Fruit fly (Drosophila melanogaster) whole organism, prepupa: Measurements from ENCODE around the gene CG31029.
A peak's percentile ranks its signal among the peaks of the same experiment; 100 is the strongest.

ENCODE experiments used
- Blimp-1 ChIP-seq: fragments of 200-800 bp; sonication (Bioruptor generic); optimal IDR thresholded peaks from 3 replicates; lab custom pipeline; 2017; ENCODE audit warnings: missing biosample characterization, missing genetic modification characterization, mild to moderate bottlenecking, moderate library complexity, missing genetic modification reagents
- CG11294 ChIP-seq: fragments of 200-800 bp; sonication (Bioruptor generic); IDR thresholded peaks from 2 replicates; pipeline ENCODE4 v1.3.6; 2022; ENCODE audit warnings: missing biosample characterization, missing genetic modification characterization
- CG11902 ChIP-seq: fragments of 200-800 bp; sonication (Bioruptor generic); optimal IDR thresholded peaks from 3 replicates; lab custom pipeline; 2016; ENCODE audit warnings: missing biosample characterization, missing genetic modification characterization
- CG15336 ChIP-seq: fragments of 200-800 bp; sonication (Bioruptor generic); IDR thresholded peaks from 2 replicates; pipeline ENCODE4 v1.3.6; 2022; ENCODE audit warnings: missing biosample characterization, missing genetic modification characterization
- CG16779 ChIP-seq: fragments of 200-800 bp; sonication (Bioruptor generic); optimal IDR thresholded peaks from 3 replicates; lab custom pipeline; 2017; ENCODE audit warnings: missing biosample characterization, mild to moderate bottlenecking, missing genetic modification characterization
- CG3032 ChIP-seq: fragments of 200-800 bp; optimal IDR thresholded peaks from 2 replicates; lab custom pipeline; 2019; ENCODE audit warnings: missing biosample characterization, mild to moderate bottlenecking, missing genetic modification characterization, moderate library complexity
- CG3919 ChIP-seq: fragments of 200-800 bp; sonication (Bioruptor generic); optimal IDR thresholded peaks from 3 replicates; lab custom pipeline; 2016; ENCODE audit warnings: missing biosample characterization, missing genetic modification characterization
- CG6163 ChIP-seq: fragments of 200-800 bp; sonication (Bioruptor generic); IDR thresholded peaks from 3 replicates; pipeline ENCODE4 v1.3.6; 2022; ENCODE audit warnings: missing biosample characterization, missing genetic modification characterization
- CG6276 ChIP-seq: fragments of 200-800 bp; sonication (Bioruptor generic); optimal IDR thresholded peaks from 2 replicates; lab custom pipeline; 2017; ENCODE audit warnings: missing biosample characterization, mild to moderate bottlenecking, missing genetic modification characterization
- CG6808 ChIP-seq: fragments of 200-800 bp; sonication (Bioruptor generic); optimal IDR thresholded peaks from 3 replicates; lab custom pipeline; 2017; ENCODE audit warnings: missing biosample characterization, missing genetic modification characterization, mild to moderate bottlenecking, moderate library complexity, missing genetic modification reagents
- CG6854 ChIP-seq: fragments of 200-800 bp; sonication (Bioruptor generic); optimal IDR thresholded peaks from 2 replicates; lab custom pipeline; 2017; ENCODE audit warnings: missing biosample characterization, mild to moderate bottlenecking, missing genetic modification characterization
- CG8119 ChIP-seq: fragments of 200-800 bp; sonication (Bioruptor generic); IDR thresholded peaks from 3 replicates; pipeline ENCODE4 v1.3.6; 2022; ENCODE audit warnings: missing biosample characterization, missing genetic modification characterization
- CG8319 ChIP-seq: fragments of 200-800 bp; sonication (Bioruptor generic); optimal IDR thresholded peaks from 3 replicates; lab custom pipeline; 2016; ENCODE audit warnings: missing biosample characterization, missing genetic modification characterization
- CG8632 ChIP-seq: fragments of 200-800 bp; sonication (Bioruptor generic); optimal IDR thresholded peaks from 3 replicates; lab custom pipeline; 2016; ENCODE audit warnings: missing biosample characterization, missing genetic modification characterization
- Eip78C ChIP-seq: fragments of 200-800 bp; sonication (Bioruptor generic); peaks from one replicate; lab custom pipeline; 2016; ENCODE audit warnings: missing biosample characterization, missing genetic modification characterization
- Ets21C ChIP-seq: fragments of 200-800 bp; sonication (Bioruptor generic); optimal IDR thresholded peaks from 3 replicates; lab custom pipeline; 2016; ENCODE audit warnings: missing biosample characterization, missing genetic modification characterization
- Ets96B ChIP-seq: fragments of 200-800 bp; optimal IDR thresholded peaks from 2 replicates; lab custom pipeline; 2019; ENCODE audit warnings: missing biosample characterization, mild to moderate bottlenecking, missing genetic modification characterization, moderate library complexity
- Hr38 ChIP-seq: sonication (Bioruptor generic); optimal IDR thresholded peaks from 2 replicates; lab custom pipeline; 2016; ENCODE audit warnings: missing biosample characterization, missing genetic modification characterization
- Hr39 ChIP-seq: fragments of 200-800 bp; sonication (Bioruptor generic); optimal IDR thresholded peaks from 2 replicates; lab custom pipeline; 2016; ENCODE audit warnings: missing biosample characterization, missing genetic modification characterization
- Hr4 ChIP-seq: fragments of 200-800 bp; sonication (Bioruptor generic); optimal IDR thresholded peaks from 3 replicates; lab custom pipeline; 2016; ENCODE audit warnings: missing biosample characterization, missing genetic modification characterization
- Met ChIP-seq: fragments of 200-800 bp; sonication (Bioruptor generic); optimal IDR thresholded peaks from 3 replicates; lab custom pipeline; 2016; ENCODE audit warnings: missing biosample characterization, missing genetic modification characterization
- Sox14 ChIP-seq: fragments of 200-800 bp; sonication (Bioruptor generic); optimal IDR thresholded peaks from 3 replicates; lab custom pipeline; 2016; ENCODE audit warnings: missing biosample characterization, missing genetic modification characterization
- cyc ChIP-seq: fragments of 200-800 bp; sonication (Bioruptor generic); optimal IDR thresholded peaks from 3 replicates; lab custom pipeline; 2016; ENCODE audit warnings: missing biosample characterization, missing genetic modification characterization
- dsx ChIP-seq: fragments of 200-800 bp; optimal IDR thresholded peaks from 3 replicates; lab custom pipeline; 2019; ENCODE audit warnings: missing biosample characterization, mild to moderate bottlenecking, missing genetic modification characterization, moderate library complexity; ENCODE audit not compliant: poor library complexity, severe bottlenecking
- eg ChIP-seq: fragments of 200-800 bp; sonication (Bioruptor generic); IDR thresholded peaks from 3 replicates; pipeline ENCODE4 v1.3.6; 2022; ENCODE audit warnings: missing biosample characterization, missing genetic modification characterization
- esn ChIP-seq: fragments of 200-800 bp; sonication (Bioruptor generic); optimal IDR thresholded peaks from 2 replicates; lab custom pipeline; 2016; ENCODE audit warnings: missing biosample characterization, mild to moderate bottlenecking, missing genetic modification characterization, moderate library complexity
- fd85E ChIP-seq: fragments of 200-800 bp; sonication (Bioruptor generic); optimal IDR thresholded peaks from 3 replicates; lab custom pipeline; 2016; ENCODE audit warnings: missing biosample characterization, missing genetic modification characterization
- fkh ChIP-seq: fragments of 200-800 bp; sonication (Bioruptor generic); optimal IDR thresholded peaks from 3 replicates; lab custom pipeline; 2017; ENCODE audit warnings: missing biosample characterization, mild to moderate bottlenecking, missing genetic modification characterization, moderate library complexity
- lz ChIP-seq: fragments of 200-800 bp; sonication (Bioruptor generic); optimal IDR thresholded peaks from 3 replicates; lab custom pipeline; 2016; ENCODE audit warnings: missing biosample characterization, missing genetic modification characterization
- pdm3 ChIP-seq: fragments of 200-800 bp; sonication (Bioruptor generic); optimal IDR thresholded peaks from 3 replicates; lab custom pipeline; 2016; ENCODE audit warnings: missing biosample characterization, missing genetic modification characterization
- spab ChIP-seq: fragments of 200-800 bp; sonication (Bioruptor generic); optimal IDR thresholded peaks from 2 replicates; lab custom pipeline; 2017; ENCODE audit warnings: missing biosample characterization, mild to moderate bottlenecking, missing genetic modification characterization, missing genetic modification reagents
- ss ChIP-seq, 2 experiments: fragments of 200-800 bp; sonication (Bioruptor generic); optimal IDR thresholded peaks; 2 replicates in 1 of 2; 3 replicates in 1 of 2; lab custom pipeline; 2017 to 2018; ENCODE audit warnings: mild to moderate bottlenecking in 2 of 2, missing biosample characterization in 2 of 2, missing genetic modification characterization in 2 of 2, moderate library complexity in 1 of 2
- svp ChIP-seq: fragments of 200-800 bp; sonication (Bioruptor generic); peaks from one replicate; lab custom pipeline; 2016; ENCODE audit warnings: missing biosample characterization, missing genetic modification characterization
- topi ChIP-seq: fragments of 200-800 bp; sonication (Bioruptor generic); optimal IDR thresholded peaks from 3 replicates; lab custom pipeline; 2016; ENCODE audit warnings: missing biosample characterization, missing genetic modification characterization
- vri ChIP-seq: fragments of 200-800 bp; sonication (Bioruptor generic); optimal IDR thresholded peaks from 3 replicates; lab custom pipeline; 2016; ENCODE audit warnings: missing biosample characterization, mild to moderate bottlenecking, missing genetic modification characterization

Gene CG31029

DNA sequence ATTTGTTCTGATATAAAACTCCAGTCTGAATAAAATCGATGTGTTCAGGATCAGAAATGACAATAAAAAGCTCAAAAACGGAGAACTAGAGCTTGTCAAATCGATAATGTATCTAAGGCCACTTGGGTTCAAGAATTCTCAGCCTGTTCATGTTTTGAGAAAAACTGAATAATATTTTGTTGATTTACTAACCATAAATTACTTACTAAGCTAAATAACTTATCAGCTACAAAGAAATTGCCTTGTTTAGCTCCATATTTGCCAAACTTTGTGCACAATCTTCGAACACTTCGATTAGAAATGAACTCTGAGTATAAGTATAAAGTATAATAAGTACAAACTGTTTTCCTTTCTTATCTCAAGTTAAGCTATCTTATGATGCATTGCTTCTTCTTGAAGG, at the start of gene CG31029:
Gene CG31029, minus strand, starts transcription at position 101 of the 400 bp plus-strand sequence.
- TF ChIP-seq CG8632 (no peak), svp (peak; percentile 15), Ets96B (tag; lab: Kevin White, UChicago) (no peak), CG16779 (tag; lab: Kevin White, UChicago) (no peak), Sox14 (GFP tag; lab: Kevin White, UChicago) (no peak), CG3032 (tag; lab: Kevin White, UChicago) (no peak), fkh (GFP tag; lab: Kevin White, UChicago) (no peak)

dm6 chr3R:30179934-30180333, 47.7 kb upstream of the CG31029 start, which contains the start of gene Bet5:
Gene Bet5 (plus strand): TSS chr3R:30180232.
- TF ChIP-seq cyc (GFP tag; lab: Kevin White, UChicago) (no peak), spab (GFP tag; lab: Kevin White, UChicago) (no peak), Hr4 (GFP tag; lab: Kevin White, UChicago) (no peak), CG6808 (GFP tag; lab: Kevin White, UChicago) (peak; percentile 100), Eip78C (GFP tag; lab: Kevin White, UChicago) (peak; percentile 31), Ets21C (GFP tag; lab: Kevin White, UChicago) (no peak), CG6276 (no peak)

dm6 chr3R:30177494-30177893, 45.3 kb upstream of the CG31029 start, which contains the start of the genes CG1983 and CG15530:
Gene CG1983 (minus strand): TSS chr3R:30177700.
Gene CG15530 (plus strand): TSS chr3R:30177877.
- TF ChIP-seq fd85E (GFP tag; lab: Kevin White, UChicago) (no peak), CG15336 (no peak), CG6808 (GFP tag; lab: Kevin White, UChicago) (peak; percentile 74), esn (no peak), CG8319 (GFP tag; lab: Kevin White, UChicago) (no peak), pdm3 (no peak)

- TF ChIP-seq Hr38 (GFP tag; lab: Kevin White, UChicago) (no peak), dsx (GFP tag; lab: Kevin White, UChicago) (no peak), Hr4 (GFP tag; lab: Kevin White, UChicago) (no peak), CG6808 (GFP tag; lab: Kevin White, UChicago) (no peak), topi (GFP tag; lab: Kevin White, UChicago) (no peak), Hr39 (GFP tag; lab: Kevin White, UChicago) (no peak), esn (no peak), CG11902 (GFP tag; lab: Kevin White, UChicago) (no peak), CG11294 (GFP tag; lab: Robert Waterston, UW) (no peak), CG3919 (GFP tag; lab: Kevin White, UChicago) (no peak), lz (GFP tag; lab: Kevin White, UChicago) (no peak)
- TF ChIP-seq, all 60 proteins: peak for 0
Observed at dm6 chr3R:30176314-30176713, 44.1 kb upstream of the CG31029 start.

DNA sequence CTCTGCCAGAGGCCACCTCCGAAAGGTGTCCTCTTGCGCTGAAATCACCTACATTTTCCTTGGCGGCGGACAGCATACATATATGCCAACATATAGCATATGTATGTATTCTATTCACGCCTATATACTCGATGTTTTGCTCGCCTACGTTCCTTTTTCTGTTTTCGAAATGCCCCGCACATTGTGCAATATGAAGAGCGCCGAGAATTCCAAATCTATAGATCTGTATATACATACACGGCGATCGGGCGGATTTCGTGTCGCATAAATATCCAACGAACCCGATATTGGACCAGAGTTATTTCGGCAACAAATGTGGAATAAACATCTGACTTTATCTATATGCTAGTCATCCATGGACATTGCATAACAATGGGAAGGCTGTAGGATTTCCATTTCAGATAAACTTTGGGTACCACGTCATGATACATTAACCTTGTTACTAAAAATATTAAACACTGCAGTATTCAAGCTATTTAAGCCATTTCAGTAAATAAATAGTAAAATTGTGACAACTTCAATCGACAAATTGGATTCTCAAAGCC, 42.9 kb upstream of the CG31029 start:
- TF ChIP-seq Eip78C (GFP tag; lab: Kevin White, UChicago) (peak; percentile 40), CG6854 (GFP tag; lab: Kevin White, UChicago) (no peak), eg (GFP tag; lab: Robert Waterston, UW) (peak; percentile 5; the same call in 1 of the 3 replicates)

DNA sequence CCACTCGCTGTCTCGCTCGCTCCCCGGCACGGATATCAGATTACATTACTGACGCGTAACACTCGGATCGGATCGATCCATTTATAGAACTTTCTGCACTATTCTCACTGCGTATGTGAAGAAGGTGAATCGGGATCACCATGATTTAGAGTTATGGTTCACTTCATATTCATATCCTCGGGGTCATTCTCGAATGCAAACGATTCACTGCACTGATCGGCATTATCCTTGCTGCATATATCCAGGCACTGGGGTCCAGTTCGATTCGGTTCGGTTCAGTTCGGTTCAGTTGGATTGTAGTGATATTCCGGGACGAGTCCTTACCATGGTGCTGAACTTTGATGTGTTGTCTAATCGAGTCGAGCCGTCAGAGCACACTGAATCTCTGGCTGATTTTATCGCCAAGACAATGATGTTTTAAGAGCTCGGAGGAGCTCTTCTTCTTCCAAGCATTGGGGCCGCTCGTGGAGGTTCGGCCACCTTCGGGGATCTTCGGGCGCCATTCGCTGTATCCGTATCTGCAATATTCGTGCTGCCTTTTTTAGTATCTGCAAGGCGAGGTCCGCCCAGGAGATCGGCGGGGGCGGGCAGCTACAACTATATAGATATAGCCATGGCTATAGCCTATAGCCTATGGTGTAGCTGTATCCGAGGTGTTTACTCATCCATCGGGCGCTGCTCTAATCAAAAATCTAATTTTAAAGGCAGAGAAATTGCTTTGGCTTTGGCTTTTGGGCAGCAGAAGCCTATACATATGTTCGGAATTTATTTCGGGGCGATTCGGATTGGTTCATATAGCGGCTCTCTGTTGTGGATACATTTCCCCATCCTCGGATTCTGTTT, 42.2 kb upstream of the CG31029 start, which contains the start of gene Mlc2:
Gene Mlc2, minus strand, starts transcription at position 392 of the 843 bp plus-strand sequence.
- TF ChIP-seq eg (GFP tag; lab: Robert Waterston, UW) (0 out of 3 replicates have a peak, but pooled peaks have one; percentile 16), CG8119 (GFP tag; lab: Robert Waterston, UW) (no peak), ss (GFP tag; optimal IDR thresholded peaks at IDR 0.05; lab: Kevin White, UChicago) (no peak), Met (no peak), Blimp-1 (GFP tag; lab: Kevin White, UChicago) (no peak), CG6163 (GFP tag; lab: Robert Waterston, UW) (no peak; the same call in 2 of the 3 replicates), vri (GFP tag; lab: Kevin White, UChicago) (no peak), CG3032 (tag; lab: Kevin White, UChicago) (no peak)
